Worm (Caenorhabditis elegans) whole organism, L4 larva: Measurements from ENCODE around the gene scav-1.

Experiments used
- ceh-44 ChIP-seq: fragments of 200-800 bp; sonication (Bioruptor generic); IDR thresholded peaks from 2 replicates; pipeline ENCODE4 v1.3.6; 2022; ENCODE audit warnings: missing genetic modification reagents, missing genetic modification characterization, missing compliant biosample characterization
- ceh-82 ChIP-seq: sonication (generic microtip); optimal IDR thresholded peaks from 2 replicates; lab custom pipeline; 2017; ENCODE audit warnings: missing biosample characterization, missing genetic modification characterization
- ces-1 ChIP-seq: fragments of 150-350 bp; sonication (generic microtip); optimal IDR thresholded peaks from 4 replicates; lab custom pipeline; 2014; ENCODE audit warnings: missing biosample characterization, missing genetic modification reagents, missing genetic modification characterization
- fkh-10 ChIP-seq: fragments of 150-350 bp; optimal IDR thresholded peaks from 2 replicates; lab custom pipeline; 2014; ENCODE audit warnings: missing biosample characterization, missing genetic modification reagents, missing genetic modification characterization
- jun-1 ChIP-seq: fragments of 150-350 bp; optimal IDR thresholded peaks from 2 replicates; lab custom pipeline; 2014; ENCODE audit warnings: missing biosample characterization, missing genetic modification reagents, missing genetic modification characterization
- lim-7 ChIP-seq: fragments of 200-800 bp; sonication (Bioruptor generic); IDR thresholded peaks from 2 replicates; pipeline ENCODE4 v1.3.6; 2022; ENCODE audit warnings: missing genetic modification characterization, missing compliant biosample characterization
- nhr-28 ChIP-seq: fragments of 150-350 bp; optimal IDR thresholded peaks from 2 replicates; lab custom pipeline; 2014; ENCODE audit warnings: missing biosample characterization, missing genetic modification characterization

DNA sequence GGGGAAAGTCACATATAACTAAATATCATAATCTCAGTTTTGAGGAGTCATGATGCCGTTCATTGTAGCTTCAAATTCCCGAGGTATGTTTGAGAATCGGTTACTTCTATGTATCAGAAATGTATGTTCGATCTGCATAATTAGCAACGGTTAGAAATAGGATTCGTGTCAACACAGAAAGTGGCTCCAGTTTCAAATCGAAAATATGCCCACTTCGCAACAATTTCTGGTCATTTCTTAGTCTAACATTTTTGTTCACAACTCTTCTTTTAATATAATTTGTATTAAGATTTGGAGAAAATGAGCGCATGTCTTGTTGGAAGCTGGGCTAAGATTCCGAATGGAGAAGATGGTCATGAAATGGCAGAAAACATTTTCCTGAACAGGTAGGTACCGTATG, 13.1 kb upstream of the scav-1 start, which contains the start of gene pks-1:
- TF ChIP-seq jun-1 (tag; lab: Kevin White, UChicago) (no peak), ces-1 (GFP tag; lab: Kevin White, UChicago) (no peak), ceh-82 (no peak), nhr-28 (no peak), fkh-10 (GFP tag; lab: Kevin White, UChicago) (no peak), lim-7 (GFP tag; lab: Robert Waterston, UW) (no peak), ceh-44 (no peak)
